Worm (Caenorhabditis elegans) whole organism, mixed stage, embryonic: ENCODE data around the gene rpb-2.

Source experiments
- bed-3 ChIP-seq: fragments of 200-800 bp; sonication (Bioruptor generic); optimal IDR thresholded peaks from 3 replicates; lab custom pipeline; 2018; ENCODE audit warnings: mild to moderate bottlenecking, missing genetic modification characterization, moderate library complexity, missing compliant biosample characterization
- ceh-43 ChIP-seq: fragments of 200-800 bp; sonication (Bioruptor generic); optimal IDR thresholded peaks from 2 replicates; lab custom pipeline; 2018; ENCODE audit warnings: mild to moderate bottlenecking, missing genetic modification characterization, moderate library complexity, missing compliant biosample characterization
- elt-1 ChIP-seq: sonication (generic microtip); optimal IDR thresholded peaks from 2 replicates; lab custom pipeline; 2017; ENCODE audit warnings: missing genetic modification characterization, mild to moderate bottlenecking, missing compliant biosample characterization, antibody characterized with exemption, moderate library complexity, borderline replicate concordance; ENCODE audit not compliant: insufficient read depth
- flh-1 ChIP-seq: fragments of 200-800 bp; sonication (Bioruptor generic); optimal IDR thresholded peaks from 2 replicates; lab custom pipeline; 2018; ENCODE audit warnings: mild to moderate bottlenecking, missing genetic modification characterization, moderate library complexity, missing compliant biosample characterization
- ham-2 ChIP-seq: fragments of 200-800 bp; sonication (Bioruptor generic); optimal IDR thresholded peaks from 2 replicates; lab custom pipeline; 2018; ENCODE audit warnings: mild to moderate bottlenecking, missing genetic modification characterization, missing compliant biosample characterization
- lin-13 ChIP-seq: fragments of 150-350 bp; optimal IDR thresholded peaks from 2 replicates; lab custom pipeline; 2014; ENCODE audit warnings: missing biosample characterization, missing genetic modification characterization
- lin-32 ChIP-seq: fragments of 200-800 bp; sonication (Bioruptor generic); optimal IDR thresholded peaks from 2 replicates; lab custom pipeline; 2018; ENCODE audit warnings: mild to moderate bottlenecking, missing genetic modification characterization, missing compliant biosample characterization
- lsy-2 ChIP-seq: fragments of 150-350 bp; optimal IDR thresholded peaks from 2 replicates; lab custom pipeline; 2014; ENCODE audit warnings: missing biosample characterization, missing genetic modification characterization
- mab-5 ChIP-seq: fragments of 150-350 bp; optimal IDR thresholded peaks from 2 replicates; lab custom pipeline; 2014; ENCODE audit warnings: missing biosample characterization, missing genetic modification characterization
- mep-1 ChIP-seq: fragments of 150-350 bp; optimal IDR thresholded peaks from 2 replicates; lab custom pipeline; 2017; ENCODE audit warnings: missing biosample characterization, missing genetic modification reagents, missing genetic modification characterization, inconsistent platforms
- mls-2 ChIP-seq: sonication (generic microtip); optimal IDR thresholded peaks from 2 replicates; lab custom pipeline; 2016; ENCODE audit warnings: mild to moderate bottlenecking, missing genetic modification characterization, moderate library complexity, missing compliant biosample characterization
- nhr-12 ChIP-seq: fragments of 150-350 bp; optimal IDR thresholded peaks from 2 replicates; lab custom pipeline; 2014; ENCODE audit warnings: missing biosample characterization, missing genetic modification characterization
- nhr-237 ChIP-seq: fragments of 150-350 bp; optimal IDR thresholded peaks from 2 replicates; lab custom pipeline; 2014; ENCODE audit warnings: missing biosample characterization, missing genetic modification characterization
- pha-4 ChIP-seq: fragments of 150-350 bp; optimal IDR thresholded peaks from 2 replicates; lab custom pipeline; 2018; ENCODE audit warnings: missing biosample characterization, missing genetic modification reagents, missing genetic modification characterization
- unc-120 ChIP-seq: sonication (generic microtip); optimal IDR thresholded peaks from 2 replicates; lab custom pipeline; 2017; ENCODE audit warnings: missing genetic modification characterization, missing compliant biosample characterization; ENCODE audit not compliant: poor library complexity, severe bottlenecking
- unc-62 ChIP-seq: fragments of 150-350 bp; optimal IDR thresholded peaks from 2 replicates; lab custom pipeline; 2014; ENCODE audit warnings: missing biosample characterization, missing genetic modification reagents, missing genetic modification characterization

The rpb-2 gene

DNA sequence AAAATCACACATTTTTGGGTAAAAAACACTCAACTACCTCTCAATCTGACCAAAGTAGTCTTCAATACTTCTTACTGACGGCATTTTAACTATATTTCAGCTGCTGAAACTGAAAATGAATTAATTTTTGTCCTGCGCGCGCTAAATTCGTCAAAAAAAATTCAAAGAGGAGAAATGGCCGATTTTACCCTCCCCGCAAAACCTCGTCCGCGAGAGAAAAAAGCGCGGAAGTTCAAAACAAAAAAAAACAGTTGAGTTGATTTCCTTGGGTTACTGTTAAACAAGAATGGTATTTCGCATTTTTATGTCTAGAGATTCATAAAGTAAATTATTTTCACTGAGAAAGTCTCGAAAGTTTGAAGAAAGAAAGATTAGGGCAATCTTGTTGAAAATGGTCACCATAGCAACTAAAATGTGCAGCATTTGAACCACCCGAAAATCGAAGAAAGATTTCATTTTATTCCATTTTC lies 47.5 kb downstream of the rpb-2 start, which contains the start of the genes C27F2.10 and wdr-60:
Gene C27F2.10, minus strand, starts transcription at position 109 of the 470 bp plus-strand sequence.
Gene wdr-60, plus strand, starts transcription at position 420 of the 470 bp plus-strand sequence.
- no peak for TF ChIP-seq nhr-237 (tag; lab: Kevin White, UChicago)
- TF ChIP-seq mep-1 (tag; lab: Kevin White, UChicago) = peak; percentile 3
- TF ChIP-seq lin-13 (tag; lab: Kevin White, UChicago) = peak; percentile 8
- no peak for TF ChIP-seq nhr-12 (tag; lab: Kevin White, UChicago)

DNA sequence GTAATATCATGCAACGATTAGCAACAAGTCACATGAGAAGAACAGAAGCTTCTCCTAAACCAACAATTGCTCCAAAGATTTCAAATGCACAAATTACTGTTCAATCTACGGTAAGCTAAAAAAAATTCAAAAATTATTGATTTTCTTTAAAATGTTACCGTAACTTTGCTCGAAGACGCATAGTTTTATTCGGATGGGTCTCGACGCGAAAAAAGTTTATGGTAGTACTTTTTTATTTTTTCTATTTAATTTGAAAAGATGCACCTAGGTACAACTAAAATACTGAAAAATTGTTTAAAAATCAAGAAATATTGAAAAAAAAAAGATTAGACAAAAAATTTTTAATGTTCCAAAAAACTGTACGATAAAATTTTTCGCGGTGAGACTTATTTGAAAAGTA lies 48.3 kb downstream of the rpb-2 start:
- TF ChIP-seq ceh-43 (GFP tag; lab: Kevin White, UChicago) = no peak
- no peak for TF ChIP-seq elt-1 (tag; lab: Kevin White, UChicago)
- no peak for TF ChIP-seq mep-1 (tag; lab: Kevin White, UChicago)
- TF ChIP-seq mls-2 = no peak
- no peak for TF ChIP-seq flh-1 (GFP tag; lab: Kevin White, UChicago)
- TF ChIP-seq mab-5 (tag; lab: Kevin White, UChicago) = no peak
- no peak for TF ChIP-seq pha-4 (tag; lab: Kevin White, UChicago)
- TF ChIP-seq lin-32 (GFP tag; lab: Kevin White, UChicago) = no peak
- no peak for TF ChIP-seq bed-3
- TF ChIP-seq ham-2 (GFP tag; lab: Kevin White, UChicago) = no peak
- no peak for TF ChIP-seq lsy-2 (tag; lab: Kevin White, UChicago)
- TF ChIP-seq unc-120 (tag; lab: Kevin White, UChicago) = no peak
- no peak for TF ChIP-seq unc-62 (GFP tag; lab: Kevin White, UChicago)
- TF ChIP-seq, all 35 proteins: peak for 0
